Fruit fly (Drosophila melanogaster) whole organism: ENCODE results near the gene Setx.

Experiments
- CG8478 ChIP-seq: fragments of >200 bp; optimal IDR thresholded peaks from 2 replicates; lab custom pipeline; 2018; ENCODE audit warnings: inconsistent platforms
- Dll ChIP-seq: fragments of >200 bp; optimal IDR thresholded peaks from 2 replicates; lab custom pipeline; 2017
- EcR ChIP-seq, 2 experiments: fragments of >200 bp; optimal IDR thresholded peaks; 2 replicates each; lab custom pipeline; 2017; ENCODE audit warnings: missing biosample characterization in 2 of 2, missing genetic modification characterization in 2 of 2, missing genetic modification reagents in 2 of 2
- pan ChIP-seq: fragments of >200 bp; optimal IDR thresholded peaks from 2 replicates; lab custom pipeline; 2017
- psq ChIP-seq: fragments of >200 bp; optimal IDR thresholded peaks from 2 replicates; lab custom pipeline; 2017
- usp ChIP-seq: fragments of >200 bp; optimal IDR thresholded peaks from 2 replicates; lab custom pipeline; 2017; ENCODE audit warnings: missing biosample characterization, missing genetic modification characterization, mixed read lengths

Setx gene

dm6 chr3L:8137448-8137906 lies at the start of gene Setx, which contains the start of gene mus301:
Setx (minus strand) TSS chr3L:8137498.
mus301 (plus strand) TSS chr3L:8137808.
- TF ChIP-seq pan (lab: Kevin White, UChicago) (no peak), Dll (no peak), EcR (GFP tag; optimal IDR thresholded peaks at IDR 0.05; lab: Kevin White, UChicago) (no peak), usp (GFP tag; lab: Kevin White, UChicago) (no peak), psq (lab: Kevin White, UChicago) (no peak), CG8478 (no peak)

dm6 chr3L:8186627-8187396 lies 49.5 kb upstream of the Setx start, which contains the start of the genes ERR and Atg18a:
ERR (minus strand) TSS chr3L:8186671.
Atg18a (plus strand) TSS chr3L:8186857.
- no peak for TF ChIP-seq pan (lab: Kevin White, UChicago)
- TF ChIP-seq Dll = no peak
- TF ChIP-seq psq (lab: Kevin White, UChicago) = no peak
- TF ChIP-seq usp (GFP tag; lab: Kevin White, UChicago) = no peak
- no peak for TF ChIP-seq CG8478

DNA sequence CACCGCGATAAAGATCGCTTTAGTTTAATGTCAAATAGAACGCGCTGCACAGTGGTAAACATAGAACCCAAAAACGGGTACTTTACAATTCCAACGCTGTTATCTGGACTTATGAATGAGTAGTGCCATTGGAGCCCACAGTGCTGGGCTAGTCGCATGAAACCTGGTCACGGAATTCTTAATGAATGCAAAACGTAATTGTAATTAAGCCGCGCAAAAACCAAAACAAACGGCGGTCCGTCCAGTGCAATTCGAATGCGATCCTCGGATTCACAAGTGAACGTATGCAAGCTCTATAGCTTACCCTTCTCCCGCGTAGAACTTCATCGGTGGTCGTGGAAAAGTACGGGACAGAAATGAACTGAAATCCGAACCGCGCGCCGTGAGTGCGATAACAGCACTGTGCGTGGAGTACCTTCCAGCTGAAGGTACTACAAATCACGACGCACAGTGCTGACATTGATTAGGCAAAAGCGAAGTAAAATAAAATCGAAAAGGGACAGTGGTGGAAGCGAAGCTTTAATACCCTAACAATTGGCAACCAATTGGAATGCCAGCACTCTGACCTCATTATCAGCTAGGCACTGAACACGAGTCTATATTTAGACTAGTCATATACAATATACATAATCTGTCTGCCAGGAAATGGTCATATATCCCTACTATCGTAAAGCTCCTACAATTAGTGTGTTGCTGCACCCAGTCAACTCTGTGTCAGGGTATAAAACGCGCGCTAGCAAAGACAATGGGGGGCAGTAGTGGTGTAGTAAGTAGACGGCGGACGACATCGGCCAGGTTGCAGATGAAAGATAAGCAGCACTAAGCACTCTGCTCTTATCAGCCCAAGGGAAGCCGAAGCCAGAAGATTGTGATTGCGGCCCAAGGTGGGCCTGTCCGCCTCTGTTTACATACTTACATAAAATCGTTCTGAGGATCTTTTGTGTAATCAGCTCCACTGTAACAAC lies 48.2 kb upstream of the Setx start:
- TF ChIP-seq pan (lab: Kevin White, UChicago) (no peak), EcR (GFP tag; optimal IDR thresholded peaks at IDR 0.05; lab: Kevin White, UChicago) (no peak), CG8478 (no peak), Dll (no peak), psq (lab: Kevin White, UChicago) (no peak), usp (GFP tag; lab: Kevin White, UChicago) (no peak)

DNA sequence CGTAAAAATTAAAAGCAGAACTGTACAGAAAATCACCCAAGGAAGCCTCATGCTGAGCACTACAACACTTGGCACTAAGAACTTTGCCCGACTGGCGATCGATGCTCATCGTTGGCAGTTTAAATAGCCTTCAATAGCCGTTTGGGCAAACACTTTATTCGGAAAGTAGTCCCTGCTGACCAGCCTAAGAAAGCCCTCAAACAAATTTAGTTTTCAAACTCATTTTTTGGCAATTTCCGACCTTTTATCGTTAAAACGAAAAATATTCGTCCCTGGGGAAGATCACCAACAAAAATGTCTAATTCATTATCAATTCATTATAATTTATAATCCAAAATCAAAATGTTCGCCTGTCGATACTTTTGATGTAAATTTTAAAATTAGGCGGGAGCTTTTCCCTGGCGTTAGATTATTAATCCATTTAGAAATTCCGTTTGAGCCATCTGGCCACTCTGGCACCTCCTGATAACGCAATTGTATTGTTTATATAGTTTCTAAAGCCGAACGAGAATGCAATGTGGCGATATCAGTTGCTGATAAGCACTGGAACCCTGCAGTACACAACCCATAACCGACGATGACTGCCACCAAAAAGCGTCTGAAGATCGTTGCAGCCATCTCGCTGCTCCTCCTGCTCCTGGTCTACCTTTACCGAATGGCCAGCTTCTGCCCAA lies 43.3 kb upstream of the Setx start, which contains the start of the genes mthl7 and Uxs:
Gene mthl7 (minus strand): TSS at position 51 of the 674 bp plus-strand sequence.
Gene Uxs (plus strand): TSS at position 460 of the 674 bp plus-strand sequence.
- TF ChIP-seq CG8478 (no peak), psq (lab: Kevin White, UChicago) (no peak), Dll (no peak), pan (lab: Kevin White, UChicago) (no peak)

dm6 chr3L:8177795-8178564 lies 40.7 kb upstream of the Setx start, which contains the start of gene Nmt:
Nmt (minus strand) TSS chr3L:8178429.
- TF ChIP-seq EcR (GFP tag; optimal IDR thresholded peaks at IDR 0.05; lab: Kevin White, UChicago) (no peak), pan (lab: Kevin White, UChicago) (no peak), psq (lab: Kevin White, UChicago) (no peak), CG8478 (no peak), Dll (no peak), usp (GFP tag; lab: Kevin White, UChicago) (no peak)

- TF ChIP-seq EcR (GFP tag; optimal IDR thresholded peaks at IDR 0.05; lab: Kevin White, UChicago) (no peak), pan (lab: Kevin White, UChicago) (no peak), psq (lab: Kevin White, UChicago) (no peak), usp (GFP tag; lab: Kevin White, UChicago) (no peak), Dll (no peak), CG8478 (no peak)
Observed at dm6 chr3L:8175818-8176217, 38.5 kb upstream of the Setx start, which contains the start of gene RecQ4. RecQ4 (minus strand) TSS chr3L:8175978.

DNA sequence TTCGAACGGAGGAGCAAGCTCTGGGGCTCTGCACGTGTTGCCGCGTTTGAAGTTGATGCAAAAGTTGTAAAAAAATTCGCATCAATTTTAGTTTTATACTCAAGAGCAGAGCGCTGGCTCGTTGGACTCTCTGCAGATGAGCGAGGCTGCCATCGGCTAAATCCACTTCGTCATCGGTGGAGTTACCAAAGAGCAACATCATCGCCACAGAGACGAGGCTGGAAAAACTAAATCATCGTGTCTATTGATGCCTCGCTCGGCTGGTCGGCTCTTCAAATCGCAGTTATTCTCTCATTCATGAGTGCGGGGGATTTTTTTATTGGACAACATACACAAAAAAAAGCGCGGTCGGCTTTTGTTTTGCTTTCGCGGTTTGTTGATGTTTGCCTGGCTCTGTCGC lies 28.1 kb upstream of the Setx start, which contains the start of gene CG13675:
Gene CG13675 (minus strand): TSS at position 83 of the 400 bp plus-strand sequence.
- TF ChIP-seq Dll (no peak), CG8478 (no peak), psq (lab: Kevin White, UChicago) (no peak), pan (lab: Kevin White, UChicago) (no peak), usp (GFP tag; lab: Kevin White, UChicago) (no peak), EcR (GFP tag; optimal IDR thresholded peaks at IDR 0.05; lab: Kevin White, UChicago) (no peak)

- TF ChIP-seq pan (lab: Kevin White, UChicago) (no peak), EcR (GFP tag; optimal IDR thresholded peaks at IDR 0.05; lab: Kevin White, UChicago) (no peak), CG8478 (no peak), Dll (no peak), usp (GFP tag; lab: Kevin White, UChicago) (no peak), psq (lab: Kevin White, UChicago) (no peak)
Observed at dm6 chr3L:8159724-8160422, 22.6 kb upstream of the Setx start, which contains the start of gene CG43886. CG43886 (minus strand) TSS chr3L:8159774.

- no peak for TF ChIP-seq Dll
- TF ChIP-seq usp (GFP tag; lab: Kevin White, UChicago) = no peak
- TF ChIP-seq pan (lab: Kevin White, UChicago) = no peak
- no peak for TF ChIP-seq CG8478
Observed at dm6 chr3L:8158715-8159380, 21.6 kb upstream of the Setx start, which contains the start of gene CG42445. CG42445 (minus strand) TSS chr3L:8158900.
